Worm (Caenorhabditis elegans) whole organism, L3 larva: Measurements from ENCODE around the gene dmd-6.

Experiments
- R02D3.7 ChIP-seq: fragments of 150-350 bp; optimal IDR thresholded peaks from 2 replicates; lab custom pipeline; 2014; ENCODE audit warnings: missing biosample characterization, missing genetic modification characterization
- ZK546.5 ChIP-seq: sonication (generic microtip); optimal IDR thresholded peaks from 2 replicates; lab custom pipeline; 2017; ENCODE audit warnings: missing biosample characterization, missing genetic modification characterization
- aly-2 ChIP-seq: fragments of 150-350 bp; optimal IDR thresholded peaks from 2 replicates; lab custom pipeline; 2014; ENCODE audit warnings: missing biosample characterization, missing genetic modification characterization
- ama-1 ChIP-seq: fragments of 150-350 bp; optimal IDR thresholded peaks from 2 replicates; lab custom pipeline; 2018
- ceh-16 ChIP-seq: sonication (generic microtip); optimal IDR thresholded peaks from 2 replicates; lab custom pipeline; 2017; ENCODE audit warnings: missing biosample characterization, missing genetic modification characterization
- ceh-28 ChIP-seq: fragments of 150-350 bp; optimal IDR thresholded peaks from 2 replicates; lab custom pipeline; 2014; ENCODE audit warnings: missing biosample characterization, missing genetic modification reagents, missing genetic modification characterization
- ceh-82 ChIP-seq: fragments of 150-350 bp; optimal IDR thresholded peaks from 2 replicates; lab custom pipeline; 2014; ENCODE audit warnings: missing biosample characterization, missing genetic modification characterization
- ceh-9 ChIP-seq: sonication (generic microtip); optimal IDR thresholded peaks from 2 replicates; lab custom pipeline; 2018; ENCODE audit warnings: missing biosample characterization, missing genetic modification characterization
- elt-2 ChIP-seq: sonication (generic microtip); optimal IDR thresholded peaks from 2 replicates; lab custom pipeline; 2016; ENCODE audit warnings: missing genetic modification reagents, mild to moderate bottlenecking, missing genetic modification characterization, missing compliant biosample characterization
- elt-3 ChIP-seq, 3 experiments: fragments of 150-350 bp in 1 of 3; sonication (generic microtip) in 2 of 3; optimal IDR thresholded peaks; 2 replicates in 2 of 3; 4 replicates in 1 of 3; lab custom pipeline; 2014 to 2017; ENCODE audit warnings: missing biosample characterization in 3 of 3, missing genetic modification characterization in 3 of 3
- eor-1 ChIP-seq, 2 experiments: fragments of 150-350 bp; optimal IDR thresholded peaks; 2 replicates each; lab custom pipeline; 2014 to 2018; ENCODE audit warnings: missing biosample characterization in 2 of 2, missing genetic modification characterization in 2 of 2
- fkh-2 ChIP-seq: fragments of 150-350 bp; optimal IDR thresholded peaks from 2 replicates; lab custom pipeline; 2014; ENCODE audit warnings: missing biosample characterization, missing genetic modification reagents, missing genetic modification characterization
- fos-1 ChIP-seq: fragments of 150-350 bp; optimal IDR thresholded peaks from 2 replicates; lab custom pipeline; 2014; ENCODE audit warnings: missing biosample characterization, missing genetic modification characterization
- hmg-11 ChIP-seq: sonication (generic microtip); optimal IDR thresholded peaks from 2 replicates; lab custom pipeline; 2016; ENCODE audit warnings: missing genetic modification characterization, missing compliant biosample characterization
- lin-39 ChIP-seq: fragments of 150-350 bp; optimal IDR thresholded peaks from 2 replicates; lab custom pipeline; 2018; ENCODE audit warnings: missing biosample characterization, missing genetic modification reagents, missing genetic modification characterization
- mdl-1 ChIP-seq: fragments of 150-350 bp; optimal IDR thresholded peaks from 2 replicates; lab custom pipeline; 2014; ENCODE audit warnings: missing biosample characterization, missing genetic modification characterization
- mml-1 ChIP-seq: fragments of 150-350 bp; sonication (generic microtip); optimal IDR thresholded peaks from 3 replicates; lab custom pipeline; 2014; ENCODE audit warnings: missing biosample characterization, missing genetic modification characterization
- nfya-1 ChIP-seq: sonication (generic microtip); optimal IDR thresholded peaks from 2 replicates; lab custom pipeline; 2017; ENCODE audit warnings: missing genetic modification characterization, mild to moderate bottlenecking, missing compliant biosample characterization, antibody characterized with exemption, moderate library complexity; ENCODE audit not compliant: insufficient read depth
- nhr-11 ChIP-seq: fragments of 150-350 bp; optimal IDR thresholded peaks from 2 replicates; lab custom pipeline; 2014; ENCODE audit warnings: missing biosample characterization, missing genetic modification characterization
- nhr-12 ChIP-seq: fragments of 150-350 bp; optimal IDR thresholded peaks from 2 replicates; lab custom pipeline; 2014; ENCODE audit warnings: missing biosample characterization, missing genetic modification characterization
- nhr-23 ChIP-seq: fragments of 150-350 bp; optimal IDR thresholded peaks from 2 replicates; lab custom pipeline; 2014; ENCODE audit warnings: missing biosample characterization, missing genetic modification reagents, missing genetic modification characterization
- nhr-237 ChIP-seq: fragments of 150-350 bp; optimal IDR thresholded peaks from 2 replicates; lab custom pipeline; 2014; ENCODE audit warnings: missing biosample characterization, missing genetic modification characterization
- nhr-25 ChIP-seq: sonication (generic microtip); optimal IDR thresholded peaks from 2 replicates; lab custom pipeline; 2017; ENCODE audit warnings: missing biosample characterization, missing genetic modification characterization
- nhr-28 ChIP-seq: fragments of 150-350 bp; optimal IDR thresholded peaks from 2 replicates; lab custom pipeline; 2014; ENCODE audit warnings: missing biosample characterization, missing genetic modification characterization
- nhr-43 ChIP-seq: sonication (generic microtip); optimal IDR thresholded peaks from 2 replicates; lab custom pipeline; 2016; ENCODE audit warnings: mild to moderate bottlenecking, missing genetic modification characterization, missing compliant biosample characterization; ENCODE audit not compliant: poor library complexity, severe bottlenecking
- nhr-67 ChIP-seq: fragments of 150-350 bp; optimal IDR thresholded peaks from 2 replicates; lab custom pipeline; 2014; ENCODE audit warnings: missing biosample characterization, missing genetic modification characterization
- nhr-76 ChIP-seq: fragments of 150-350 bp; sonication (generic microtip); optimal IDR thresholded peaks from 5 replicates; lab custom pipeline; 2014; ENCODE audit warnings: missing biosample characterization, missing genetic modification characterization
- nhr-77 ChIP-seq: fragments of 150-350 bp; optimal IDR thresholded peaks from 2 replicates; lab custom pipeline; 2014; ENCODE audit warnings: missing biosample characterization, missing genetic modification characterization
- pha-4 ChIP-seq: fragments of 150-350 bp; optimal IDR thresholded peaks from 2 replicates; lab custom pipeline; 2014; ENCODE audit warnings: missing biosample characterization, missing genetic modification reagents, missing genetic modification characterization
- skn-1 ChIP-seq: fragments of 150-350 bp; optimal IDR thresholded peaks from 2 replicates; lab custom pipeline; 2014; ENCODE audit warnings: missing biosample characterization, missing genetic modification characterization
- snpc-4 ChIP-seq: fragments of 150-350 bp; optimal IDR thresholded peaks from 2 replicates; lab custom pipeline; 2014; ENCODE audit warnings: missing biosample characterization, missing genetic modification characterization
- tbx-2 ChIP-seq: sonication (generic microtip); optimal IDR thresholded peaks from 2 replicates; lab custom pipeline; 2016; ENCODE audit warnings: mild to moderate bottlenecking, missing genetic modification characterization, missing compliant biosample characterization
- unc-39 ChIP-seq: sonication (generic microtip); optimal IDR thresholded peaks from 4 replicates; lab custom pipeline; 2017; ENCODE audit warnings: missing biosample characterization, missing genetic modification characterization
- unc-62 ChIP-seq: fragments of 150-350 bp; sonication (generic microtip); optimal IDR thresholded peaks from 4 replicates; lab custom pipeline; 2014; ENCODE audit warnings: missing biosample characterization, missing genetic modification reagents, missing genetic modification characterization
- zag-1 ChIP-seq: fragments of 150-350 bp; optimal IDR thresholded peaks from 2 replicates; lab custom pipeline; 2014; ENCODE audit warnings: missing biosample characterization, missing genetic modification characterization
- ztf-11 ChIP-seq: fragments of 150-350 bp; optimal IDR thresholded peaks from 2 replicates; lab custom pipeline; 2014; ENCODE audit warnings: missing biosample characterization, missing genetic modification characterization
- ztf-4 ChIP-seq: fragments of 150-350 bp; optimal IDR thresholded peaks from 2 replicates; lab custom pipeline; 2014; ENCODE audit warnings: missing biosample characterization, missing genetic modification characterization

Gene dmd-6

DNA sequence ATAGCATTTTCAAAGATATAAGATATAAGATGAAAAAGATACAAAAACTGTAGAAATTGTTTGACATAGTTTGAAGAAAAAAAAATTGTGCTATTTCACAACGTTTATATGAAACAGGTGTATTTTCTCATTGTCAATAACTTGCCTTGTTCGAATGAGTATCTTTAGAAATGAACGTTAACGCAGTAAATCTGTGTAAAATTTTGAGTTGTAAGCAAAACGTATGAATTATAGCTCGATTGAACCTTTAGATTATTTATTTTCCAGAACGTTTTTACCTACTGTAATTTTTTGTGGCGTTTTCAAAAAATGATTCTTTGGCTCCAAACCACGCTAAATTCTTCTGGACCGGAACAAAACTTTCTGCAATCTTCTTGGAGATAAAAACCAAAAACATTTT lies 15.3 kb downstream of the dmd-6 start:
- no peak for TF ChIP-seq ceh-28 (tag; lab: Kevin White, UChicago)
- no peak for TF ChIP-seq nhr-43
- TF ChIP-seq nhr-77 (tag; lab: Kevin White, UChicago), result no peak
- TF ChIP-seq ceh-9 (tag; lab: Kevin White, UChicago), result no peak
- no peak for TF ChIP-seq elt-3 (tag; optimal IDR thresholded peaks at IDR 0.05; lab: Kevin White, UChicago)
- TF ChIP-seq nhr-23 (tag; lab: Kevin White, UChicago), result no peak
- TF ChIP-seq ztf-11 (tag; lab: Kevin White, UChicago), result no peak
- TF ChIP-seq ceh-82 (tag; lab: Kevin White, UChicago), result no peak
- no peak for TF ChIP-seq lin-39
- no peak for TF ChIP-seq fos-1 (tag; lab: Kevin White, UChicago)
- TF ChIP-seq eor-1 (tag; optimal IDR thresholded peaks at IDR 0.05; lab: Kevin White, UChicago), result no peak
- no peak for TF ChIP-seq nhr-28 (tag; lab: Kevin White, UChicago)
- no peak for TF ChIP-seq unc-39 (tag; lab: Kevin White, UChicago)
- TF ChIP-seq ama-1 (lab: Kevin White, UChicago), result no peak
- no peak for TF ChIP-seq zag-1 (tag; lab: Kevin White, UChicago)

DNA sequence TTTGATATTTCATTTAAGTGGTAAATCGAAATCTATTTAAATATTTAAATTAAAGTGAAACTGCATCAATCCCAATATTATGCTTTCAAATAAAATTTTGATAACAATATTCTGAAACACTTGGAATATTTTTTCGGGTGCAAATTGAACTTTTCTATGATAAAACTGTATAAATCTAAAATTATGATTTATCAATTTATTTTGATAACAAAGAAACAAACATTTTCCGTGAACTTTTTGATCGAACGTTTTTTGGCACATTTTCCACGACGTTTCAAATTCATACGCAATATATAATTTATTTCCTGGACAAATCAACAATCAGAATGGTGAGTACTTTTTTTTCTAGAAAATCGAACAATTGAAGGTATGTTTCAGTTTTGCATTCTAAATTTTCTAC lies 16.4 kb downstream of the dmd-6 start, which contains the start of gene irld-4:
TSS of gene irld-4 (plus strand) at position 301 of the 400 bp plus-strand sequence.
- no peak for TF ChIP-seq hmg-11 (tag; lab: Kevin White, UChicago)
- TF ChIP-seq lin-39, result no peak
- TF ChIP-seq nhr-237 (tag; lab: Kevin White, UChicago), result no peak
- TF ChIP-seq nhr-11, result no peak
- TF ChIP-seq nhr-67 (tag; lab: Kevin White, UChicago), result no peak
- no peak for TF ChIP-seq aly-2 (tag; lab: Kevin White, UChicago)
- no peak for TF ChIP-seq tbx-2 (tag; lab: Kevin White, UChicago)
- no peak for TF ChIP-seq fos-1 (tag; lab: Kevin White, UChicago)

DNA sequence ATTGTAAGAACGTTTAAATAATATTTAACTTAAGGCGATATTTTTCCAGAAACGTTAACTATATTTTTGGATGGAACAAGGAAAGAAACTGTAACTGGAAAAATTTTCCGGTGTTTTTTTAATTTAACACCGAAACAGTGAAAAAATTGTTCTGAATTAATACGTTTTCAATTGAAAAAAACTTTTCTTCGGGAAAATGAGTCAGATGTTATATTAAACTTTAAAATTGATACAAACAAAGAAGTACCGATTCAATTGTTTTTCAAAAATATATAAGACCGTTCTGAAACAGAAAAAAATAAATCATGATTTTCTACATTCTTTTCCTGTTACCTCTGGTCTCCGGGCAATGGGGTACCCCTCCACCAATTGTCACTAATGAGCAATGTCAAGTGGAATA lies 18.4 kb downstream of the dmd-6 start, which contains the start of gene ule-2:
TSS of gene ule-2 (plus strand) at position 301 of the 400 bp plus-strand sequence.
- TF ChIP-seq aly-2 (tag; lab: Kevin White, UChicago) (no peak), pha-4 (no peak), lin-39 (no peak), skn-1 (tag; lab: Kevin White, UChicago) (no peak), ceh-9 (tag; lab: Kevin White, UChicago) (no peak), fos-1 (tag; lab: Kevin White, UChicago) (no peak), nhr-12 (tag; lab: Kevin White, UChicago) (no peak), snpc-4 (no peak), nhr-77 (tag; lab: Kevin White, UChicago) (no peak), fkh-2 (tag; lab: Kevin White, UChicago) (no peak), unc-39 (tag; lab: Kevin White, UChicago) (no peak), nhr-23 (tag; lab: Kevin White, UChicago) (no peak), nfya-1 (tag; lab: Kevin White, UChicago) (no peak)

DNA sequence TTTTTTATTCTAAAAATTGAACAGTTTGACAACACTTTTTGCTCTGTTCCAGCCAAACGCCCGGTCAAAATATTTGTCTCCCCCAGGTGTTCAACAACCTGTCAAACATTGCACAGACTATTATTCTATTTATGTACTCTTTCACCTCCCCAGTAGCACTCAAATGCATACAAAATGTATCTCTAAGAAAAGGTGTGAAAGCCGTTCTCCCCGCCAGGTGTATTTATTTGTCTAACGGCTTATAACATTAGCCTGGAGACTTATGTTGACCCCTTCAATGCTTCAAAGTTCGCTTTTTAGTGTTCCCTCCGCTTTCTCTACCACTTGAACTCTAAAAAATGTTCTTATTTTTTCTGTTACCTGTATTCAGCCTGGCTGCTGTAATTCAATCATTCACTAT lies 21.0 kb downstream of the dmd-6 start, which contains the start of gene srlf-27:
TSS of gene srlf-27 (plus strand) at position 301 of the 400 bp plus-strand sequence.
- no peak for TF ChIP-seq unc-62 (GFP tag; lab: Kevin White, UChicago)
- no peak for TF ChIP-seq unc-39 (tag; lab: Kevin White, UChicago)
- no peak for TF ChIP-seq fkh-2 (tag; lab: Kevin White, UChicago)
- TF ChIP-seq nhr-237 (tag; lab: Kevin White, UChicago), result no peak
- TF ChIP-seq ZK546.5 (tag; lab: Kevin White, UChicago), result no peak
- TF ChIP-seq R02D3.7 (tag; lab: Kevin White, UChicago), result no peak
- no peak for TF ChIP-seq ceh-28 (tag; lab: Kevin White, UChicago)
- TF ChIP-seq eor-1 (tag; optimal IDR thresholded peaks at IDR 0.05; lab: Kevin White, UChicago), result no peak
- no peak for TF ChIP-seq nhr-28 (tag; lab: Kevin White, UChicago)
- no peak for TF ChIP-seq nhr-76 (tag; lab: Kevin White, UChicago)
- no peak for TF ChIP-seq ceh-16
- TF ChIP-seq hmg-11 (tag; lab: Kevin White, UChicago), result no peak
- TF ChIP-seq snpc-4, result no peak
- no peak for TF ChIP-seq zag-1 (tag; lab: Kevin White, UChicago)
- no peak for TF ChIP-seq tbx-2 (tag; lab: Kevin White, UChicago)
- no peak for TF ChIP-seq pha-4
- no peak for TF ChIP-seq nhr-77 (tag; lab: Kevin White, UChicago)
- no peak for TF ChIP-seq nhr-67 (tag; lab: Kevin White, UChicago)

DNA sequence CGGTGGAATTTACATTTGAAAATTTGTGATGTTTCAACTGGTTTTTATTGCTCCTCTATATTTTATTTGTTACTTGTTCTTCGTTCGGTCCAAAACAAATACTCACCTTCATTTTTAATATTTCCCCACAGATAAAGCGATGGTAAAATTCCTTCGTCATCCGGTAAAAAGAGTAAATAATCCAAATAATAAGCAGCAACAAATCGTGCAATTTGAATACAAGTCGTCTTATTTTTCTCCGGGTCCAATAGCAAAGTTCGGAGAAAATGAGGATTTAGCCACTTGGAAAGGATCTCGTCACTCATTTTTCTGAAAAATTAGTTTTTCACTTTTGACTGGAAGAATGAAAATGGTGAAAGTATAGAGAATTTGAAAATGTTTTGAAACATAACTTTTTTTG lies 36.7 kb downstream of the dmd-6 start, which contains the start of gene talp-3:
TSS of gene talp-3 (minus strand) at position 315 of the 400 bp plus-strand sequence.
- TF ChIP-seq fkh-2 (tag; lab: Kevin White, UChicago) (no peak), nhr-77 (tag; lab: Kevin White, UChicago) (no peak), nhr-25 (tag; lab: Kevin White, UChicago) (no peak), mdl-1 (tag; lab: Kevin White, UChicago) (no peak), ama-1 (lab: Kevin White, UChicago) (no peak), fos-1 (tag; lab: Kevin White, UChicago) (no peak), ztf-4 (no peak), nhr-28 (tag; lab: Kevin White, UChicago) (no peak), mml-1 (tag; lab: Kevin White, UChicago) (no peak), nfya-1 (tag; lab: Kevin White, UChicago) (no peak), lin-39 (no peak), hmg-11 (tag; lab: Kevin White, UChicago) (no peak), nhr-12 (tag; lab: Kevin White, UChicago) (no peak), ZK546.5 (tag; lab: Kevin White, UChicago) (no peak), ceh-28 (tag; lab: Kevin White, UChicago) (no peak), ceh-9 (tag; lab: Kevin White, UChicago) (no peak), elt-2 (tag; lab: Kevin White, UChicago) (no peak), eor-1 (tag; optimal IDR thresholded peaks at IDR 0.05; lab: Kevin White, UChicago) (no peak)
- TF ChIP-seq, all 47 proteins: peak for 0
